Fruit fly (Drosophila melanogaster): Measurements from ENCODE around the gene emei.
A peak's percentile ranks its signal among the peaks of the same experiment; 100 is the strongest.

emei gene

DNA sequence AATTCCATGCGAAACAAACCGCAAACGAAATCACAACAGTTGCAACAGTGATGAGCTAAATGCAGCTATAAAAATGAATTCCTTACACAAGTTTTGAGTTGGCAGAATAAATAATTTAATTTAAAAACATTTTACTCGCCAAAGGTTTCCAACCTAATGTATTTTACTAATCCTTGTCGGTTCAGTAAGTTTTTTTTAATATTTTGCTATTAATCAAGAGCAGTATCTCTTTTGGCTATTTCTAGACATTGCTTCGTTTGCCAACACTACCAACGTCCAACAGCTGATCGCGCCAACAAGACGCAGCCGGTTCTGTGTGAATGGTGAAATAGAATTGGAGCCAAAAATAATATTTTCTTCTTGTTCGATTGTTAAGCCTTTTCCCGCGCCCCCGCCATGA is 44.8 kb upstream of the emei start, which contains the start of the genes CG32075, CG45101 and SuUR (continued):
- TF ChIP-seq CG4707 (GFP tag; optimal IDR thresholded peaks at IDR 0.05), result no peak
- TF ChIP-seq CG1602 (GFP tag; optimal IDR thresholded peaks at IDR 0.05), result peak; percentile 92
- TF ChIP-seq CG10959 (GFP tag; IDR thresholded peaks at IDR 0.05), result peak; percentile 57
- TF ChIP-seq CG4617 (GFP tag; optimal IDR thresholded peaks at IDR 0.05; ENCODE audit: borderline replicate concordance), result peak; percentile 96
- TF ChIP-seq CG13624 (GFP tag; optimal IDR thresholded peaks at IDR 0.05), result peak; percentile 93
- TF ChIP-seq CG12236 (GFP tag; optimal IDR thresholded peaks at IDR 0.05), result peak; percentile 64
- peak; percentile 61 for TF ChIP-seq tap (tag; optimal IDR thresholded peaks at IDR 0.05)
- TF ChIP-seq trem (tag; optimal IDR thresholded peaks at IDR 0.05), result peak; percentile 79
- peak; percentile 85 for TF ChIP-seq slp2 (GFP tag; optimal IDR thresholded peaks at IDR 0.05)
- TF ChIP-seq Deaf1 (tag; optimal IDR thresholded peaks at IDR 0.05), result peak; percentile 38
- TF ChIP-seq CG4328 (GFP tag; optimal IDR thresholded peaks at IDR 0.05), result peak; percentile 74
- peak; percentile 73 for TF ChIP-seq da (GFP tag; optimal IDR thresholded peaks at IDR 0.05)
- TF ChIP-seq Rfx (GFP tag; IDR thresholded peaks at IDR 0.05), result peak; percentile 92
- TF ChIP-seq wor (GFP tag; IDR thresholded peaks at IDR 0.05), result peak; percentile 74
- peak; percentile 94 for TF ChIP-seq tgo (GFP tag; IDR thresholded peaks at IDR 0.05)
- peak; percentile 84 for TF ChIP-seq Antp (GFP tag; optimal IDR thresholded peaks at IDR 0.05)
- peak; percentile 82 for TF ChIP-seq unpg (GFP tag; optimal IDR thresholded peaks at IDR 0.05)
- TF ChIP-seq CG2116 (GFP tag; optimal IDR thresholded peaks at IDR 0.05), result peak; percentile 67
- no peak for TF ChIP-seq chinmo (GFP tag; IDR thresholded peaks at IDR 0.05; ENCODE audit: partially characterized antibody)
- TF ChIP-seq CTCF (GFP tag; optimal IDR thresholded peaks at IDR 0.05), result no peak
- TF ChIP-seq CG10565 (GFP tag; optimal IDR thresholded peaks at IDR 0.05), result no peak
- peak; percentile 86 for TF ChIP-seq NC2β (GFP tag; optimal IDR thresholded peaks at IDR 0.05)
- TF ChIP-seq Sry-β (GFP tag; optimal IDR thresholded peaks at IDR 0.05), result peak; percentile 96
- TF ChIP-seq CG1603 (tag; optimal IDR thresholded peaks at IDR 0.05), result peak; percentile 51
- TF ChIP-seq dimm (GFP tag; IDR thresholded peaks at IDR 0.05), result 0 out of 2 replicates have a peak, but pooled peaks have one; percentile 7
- TF ChIP-seq ab (GFP tag; optimal IDR thresholded peaks at IDR 0.05), result peak; percentile 88
- TF ChIP-seq gsb-n (tag; optimal IDR thresholded peaks at IDR 0.05), result peak; percentile 74
- TF ChIP-seq grau (tag; optimal IDR thresholded peaks at IDR 0.05), result peak; percentile 88
- TF ChIP-seq CG10147 (GFP tag; optimal IDR thresholded peaks at IDR 0.05), result peak; percentile 67
- no peak for TF ChIP-seq ash1 (GFP tag; optimal IDR thresholded peaks at IDR 0.05)
- peak; percentile 88 for TF ChIP-seq Dad (GFP tag; optimal IDR thresholded peaks at IDR 0.05)
- TF ChIP-seq crc (GFP tag; optimal IDR thresholded peaks at IDR 0.05), result peak; percentile 73
- peak; percentile 92 for TF ChIP-seq CG4424 (GFP tag; optimal IDR thresholded peaks at IDR 0.05)
- TF ChIP-seq jing (GFP tag; optimal IDR thresholded peaks at IDR 0.05), result peak; percentile 67
- TF ChIP-seq tll (GFP tag; optimal IDR thresholded peaks at IDR 0.05), result peak in 1 of 2 experiments; percentile 30
- TF ChIP-seq HLHmδ (GFP tag; optimal IDR thresholded peaks at IDR 0.05), result no peak
- no peak for TF ChIP-seq cg (GFP tag; optimal IDR thresholded peaks at IDR 0.05)
- TF ChIP-seq hkb (optimal IDR thresholded peaks at IDR 0.05), result peak; percentile 71
- peak; percentile 86 for TF ChIP-seq hkb (GFP tag; IDR thresholded peaks at IDR 0.05)
- TF ChIP-seq Hmx (GFP tag; optimal IDR thresholded peaks at IDR 0.05), result peak; percentile 67
- TF ChIP-seq NFAT (GFP tag; IDR thresholded peaks at IDR 0.05), result no peak; the same call in 1 of the 2 replicates
- TF ChIP-seq sob (GFP tag; IDR thresholded peaks at IDR 0.05), result peak; percentile 88
- TF ChIP-seq bsh (GFP tag; optimal IDR thresholded peaks at IDR 0.05), result peak in 1 of 2 experiments; percentile 85
- TF ChIP-seq pnt (GFP tag; optimal IDR thresholded peaks at IDR 0.05), result peak; percentile 82
- TF ChIP-seq caup (GFP tag; optimal IDR thresholded peaks at IDR 0.05; ENCODE audit: severe bottlenecking), result peak; percentile 86
- TF ChIP-seq Dll (GFP tag; IDR thresholded peaks at IDR 0.05; ENCODE audit: partially characterized antibody), result no peak
- peak; percentile 93 for TF ChIP-seq Max (GFP tag; optimal IDR thresholded peaks at IDR 0.05)
- TF ChIP-seq Ptx1 (GFP tag; IDR thresholded peaks at IDR 0.05), result peak; percentile 94
- TF ChIP-seq zfh2 (GFP tag; optimal IDR thresholded peaks at IDR 0.05), result peak; percentile 94
- peak; percentile 82 for TF ChIP-seq Oli (tag; optimal IDR thresholded peaks at IDR 0.05)
- TF ChIP-seq CG33213 (GFP tag; optimal IDR thresholded peaks at IDR 0.05), result peak; percentile 91
